Worm (Caenorhabditis elegans) whole organism, L2 larva: ENCODE data around the gene F55G11.7.

Source experiments
- alr-1 ChIP-seq: fragments of 150-350 bp; optimal IDR thresholded peaks from 2 replicates; lab custom pipeline; 2014; ENCODE audit warnings: missing biosample characterization, missing genetic modification characterization
- aly-2 ChIP-seq: fragments of 150-350 bp; optimal IDR thresholded peaks from 2 replicates; lab custom pipeline; 2014; ENCODE audit warnings: missing biosample characterization, missing genetic modification characterization
- ceh-82 ChIP-seq: fragments of 150-350 bp; optimal IDR thresholded peaks from 2 replicates; lab custom pipeline; 2014; ENCODE audit warnings: missing biosample characterization, missing genetic modification characterization
- crh-2 ChIP-seq: sonication (generic microtip); optimal IDR thresholded peaks from 2 replicates; lab custom pipeline; 2017; ENCODE audit warnings: missing biosample characterization, missing genetic modification characterization
- lin-11 ChIP-seq: fragments of 150-350 bp; sonication (generic microtip); optimal IDR thresholded peaks from 2 replicates; lab custom pipeline; 2014; ENCODE audit warnings: missing biosample characterization, missing genetic modification characterization, inconsistent platforms, mixed read lengths
- mab-5 ChIP-seq: fragments of 150-350 bp; optimal IDR thresholded peaks from 2 replicates; lab custom pipeline; 2014; ENCODE audit warnings: missing biosample characterization, missing genetic modification characterization
- nhr-12 ChIP-seq: fragments of 150-350 bp; optimal IDR thresholded peaks from 2 replicates; lab custom pipeline; 2014; ENCODE audit warnings: missing biosample characterization, missing genetic modification characterization
- snpc-4 ChIP-seq: fragments of 150-350 bp; optimal IDR thresholded peaks from 2 replicates; lab custom pipeline; 2014; ENCODE audit warnings: missing biosample characterization, missing genetic modification characterization
- unc-39 ChIP-seq: fragments of 150-350 bp; optimal IDR thresholded peaks from 2 replicates; lab custom pipeline; 2014; ENCODE audit warnings: missing biosample characterization, missing genetic modification characterization
- unc-55 ChIP-seq: fragments of 150-350 bp; sonication (generic microtip); optimal IDR thresholded peaks from 3 replicates; lab custom pipeline; 2014; ENCODE audit warnings: missing biosample characterization, missing genetic modification reagents, missing genetic modification characterization

DNA sequence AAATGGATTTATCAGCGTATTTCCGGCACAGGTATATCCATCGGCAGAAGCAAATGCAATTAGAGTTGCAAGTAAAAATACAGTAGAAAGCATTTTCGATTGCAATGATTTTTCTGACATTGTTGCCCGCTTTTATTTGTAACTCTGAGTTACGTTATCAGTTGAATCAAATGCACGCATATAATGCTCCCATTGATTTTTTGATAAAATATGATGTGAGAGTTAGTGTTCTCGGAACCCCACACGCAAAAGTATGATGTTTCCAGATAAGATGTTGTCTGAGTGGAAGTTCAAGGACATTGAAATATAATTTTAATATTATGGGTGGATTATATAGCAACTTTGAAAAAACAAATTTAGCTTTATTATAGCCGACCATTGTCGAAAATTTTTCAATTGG, 48.2 kb upstream of the F55G11.7 start, which contains the start of gene K08D8.5:
- TF ChIP-seq ceh-82 (tag; lab: Kevin White, UChicago) (no peak), lin-11 (tag; lab: Kevin White, UChicago) (no peak), aly-2 (tag; lab: Kevin White, UChicago) (no peak), unc-39 (tag; lab: Kevin White, UChicago) (no peak), crh-2 (tag; lab: Kevin White, UChicago) (no peak), nhr-12 (no peak), unc-55 (no peak), alr-1 (tag; lab: Kevin White, UChicago) (no peak), snpc-4 (tag; lab: Kevin White, UChicago) (no peak), mab-5 (no peak)
